Worm (Caenorhabditis elegans) whole organism, L3 larva: Measurements from ENCODE around the gene ZK84.4.

ENCODE experiments used
- R02D3.7 ChIP-seq: fragments of 150-350 bp; optimal IDR thresholded peaks from 2 replicates; lab custom pipeline; 2014; ENCODE audit warnings: missing biosample characterization, missing genetic modification characterization
- ZK546.5 ChIP-seq: sonication (generic microtip); optimal IDR thresholded peaks from 2 replicates; lab custom pipeline; 2017; ENCODE audit warnings: missing biosample characterization, missing genetic modification characterization
- aly-2 ChIP-seq: fragments of 150-350 bp; optimal IDR thresholded peaks from 2 replicates; lab custom pipeline; 2014; ENCODE audit warnings: missing biosample characterization, missing genetic modification characterization
- ceh-16 ChIP-seq: sonication (generic microtip); optimal IDR thresholded peaks from 2 replicates; lab custom pipeline; 2017; ENCODE audit warnings: missing biosample characterization, missing genetic modification characterization
- ceh-28 ChIP-seq: fragments of 150-350 bp; optimal IDR thresholded peaks from 2 replicates; lab custom pipeline; 2014; ENCODE audit warnings: missing biosample characterization, missing genetic modification reagents, missing genetic modification characterization
- ceh-9 ChIP-seq: sonication (generic microtip); optimal IDR thresholded peaks from 2 replicates; lab custom pipeline; 2018; ENCODE audit warnings: missing biosample characterization, missing genetic modification characterization
- egl-27 ChIP-seq: sonication (generic microtip); optimal IDR thresholded peaks from 4 replicates; lab custom pipeline; 2017; ENCODE audit warnings: missing biosample characterization, missing genetic modification reagents, missing genetic modification characterization
- elt-2 ChIP-seq: sonication (generic microtip); optimal IDR thresholded peaks from 2 replicates; lab custom pipeline; 2016; ENCODE audit warnings: missing genetic modification reagents, mild to moderate bottlenecking, missing genetic modification characterization, missing compliant biosample characterization
- elt-3 ChIP-seq, 3 experiments: fragments of 150-350 bp in 1 of 3; sonication (generic microtip) in 2 of 3; optimal IDR thresholded peaks; 2 replicates in 2 of 3; 4 replicates in 1 of 3; lab custom pipeline; 2014 to 2017; ENCODE audit warnings: missing biosample characterization in 3 of 3, missing genetic modification characterization in 3 of 3
- fkh-10 ChIP-seq: sonication (generic microtip); optimal IDR thresholded peaks from 2 replicates; lab custom pipeline; 2017; ENCODE audit warnings: missing biosample characterization, missing genetic modification reagents, missing genetic modification characterization
- fkh-2 ChIP-seq: fragments of 150-350 bp; optimal IDR thresholded peaks from 2 replicates; lab custom pipeline; 2014; ENCODE audit warnings: missing biosample characterization, missing genetic modification reagents, missing genetic modification characterization
- fos-1 ChIP-seq: fragments of 150-350 bp; optimal IDR thresholded peaks from 2 replicates; lab custom pipeline; 2014; ENCODE audit warnings: missing biosample characterization, missing genetic modification characterization
- jun-1 ChIP-seq: fragments of 150-350 bp; optimal IDR thresholded peaks from 2 replicates; lab custom pipeline; 2014; ENCODE audit warnings: missing biosample characterization, missing genetic modification reagents, missing genetic modification characterization
- lin-15B ChIP-seq: fragments of 150-350 bp; optimal IDR thresholded peaks from 2 replicates; lab custom pipeline; 2014; ENCODE audit warnings: missing biosample characterization, missing genetic modification characterization
- lin-39 ChIP-seq: fragments of 150-350 bp; optimal IDR thresholded peaks from 2 replicates; lab custom pipeline; 2018; ENCODE audit warnings: missing biosample characterization, missing genetic modification reagents, missing genetic modification characterization
- lsy-12 ChIP-seq: sonication (generic microtip); optimal IDR thresholded peaks from 2 replicates; lab custom pipeline; 2016; ENCODE audit warnings: mild to moderate bottlenecking, missing genetic modification characterization, missing compliant biosample characterization
- mml-1 ChIP-seq: fragments of 150-350 bp; sonication (generic microtip); optimal IDR thresholded peaks from 3 replicates; lab custom pipeline; 2014; ENCODE audit warnings: missing biosample characterization, missing genetic modification characterization
- nfya-1 ChIP-seq: sonication (generic microtip); optimal IDR thresholded peaks from 2 replicates; lab custom pipeline; 2017; ENCODE audit warnings: missing genetic modification characterization, mild to moderate bottlenecking, missing compliant biosample characterization, antibody characterized with exemption, moderate library complexity; ENCODE audit not compliant: insufficient read depth
- nhr-12 ChIP-seq: fragments of 150-350 bp; optimal IDR thresholded peaks from 2 replicates; lab custom pipeline; 2014; ENCODE audit warnings: missing biosample characterization, missing genetic modification characterization
- nhr-23 ChIP-seq: fragments of 150-350 bp; optimal IDR thresholded peaks from 2 replicates; lab custom pipeline; 2014; ENCODE audit warnings: missing biosample characterization, missing genetic modification reagents, missing genetic modification characterization
- nhr-237 ChIP-seq: fragments of 150-350 bp; optimal IDR thresholded peaks from 2 replicates; lab custom pipeline; 2014; ENCODE audit warnings: missing biosample characterization, missing genetic modification characterization
- nhr-28 ChIP-seq: fragments of 150-350 bp; optimal IDR thresholded peaks from 2 replicates; lab custom pipeline; 2014; ENCODE audit warnings: missing biosample characterization, missing genetic modification characterization
- nhr-43 ChIP-seq: sonication (generic microtip); optimal IDR thresholded peaks from 2 replicates; lab custom pipeline; 2016; ENCODE audit warnings: mild to moderate bottlenecking, missing genetic modification characterization, missing compliant biosample characterization; ENCODE audit not compliant: poor library complexity, severe bottlenecking
- pha-4 ChIP-seq: fragments of 150-350 bp; optimal IDR thresholded peaks from 2 replicates; lab custom pipeline; 2014; ENCODE audit warnings: missing biosample characterization, missing genetic modification reagents, missing genetic modification characterization
- pqm-1 ChIP-seq: fragments of 150-350 bp; optimal IDR thresholded peaks from 2 replicates; lab custom pipeline; 2017; ENCODE audit warnings: missing biosample characterization, missing genetic modification characterization, inconsistent platforms
- sea-2 ChIP-seq: fragments of 150-350 bp; sonication (generic microtip); optimal IDR thresholded peaks from 4 replicates; lab custom pipeline; 2014; ENCODE audit warnings: missing biosample characterization, missing genetic modification reagents, missing genetic modification characterization
- skn-1 ChIP-seq: fragments of 150-350 bp; optimal IDR thresholded peaks from 2 replicates; lab custom pipeline; 2014; ENCODE audit warnings: missing biosample characterization, missing genetic modification characterization
- unc-62 ChIP-seq: fragments of 150-350 bp; sonication (generic microtip); optimal IDR thresholded peaks from 4 replicates; lab custom pipeline; 2014; ENCODE audit warnings: missing biosample characterization, missing genetic modification reagents, missing genetic modification characterization
- zag-1 ChIP-seq: fragments of 150-350 bp; optimal IDR thresholded peaks from 2 replicates; lab custom pipeline; 2014; ENCODE audit warnings: missing biosample characterization, missing genetic modification characterization
- ztf-11 ChIP-seq: fragments of 150-350 bp; optimal IDR thresholded peaks from 2 replicates; lab custom pipeline; 2014; ENCODE audit warnings: missing biosample characterization, missing genetic modification characterization
- ztf-4 ChIP-seq: fragments of 150-350 bp; optimal IDR thresholded peaks from 2 replicates; lab custom pipeline; 2014; ENCODE audit warnings: missing biosample characterization, missing genetic modification characterization

Gene ZK84.4

ce11 chrII:6026646-6027045, 17.9 kb upstream of the ZK84.4 start:
- TF ChIP-seq elt-2 (tag; lab: Kevin White, UChicago): peak; percentile 100
- TF ChIP-seq pqm-1 (tag; lab: Kevin White, UChicago): peak; percentile 100
- TF ChIP-seq jun-1 (tag; lab: Kevin White, UChicago): peak; percentile 92
- TF ChIP-seq lin-15B: no peak
- TF ChIP-seq nhr-12: no peak
- peak; percentile 76 for TF ChIP-seq skn-1 (tag; lab: Kevin White, UChicago)
- TF ChIP-seq unc-62 (GFP tag; lab: Kevin White, UChicago): no peak
- TF ChIP-seq pha-4 (tag; lab: Kevin White, UChicago): peak; percentile 87
- peak; percentile 46 for TF ChIP-seq ceh-28
- no peak for TF ChIP-seq mml-1 (tag; lab: Kevin White, UChicago)
- no peak for TF ChIP-seq ztf-4 (tag; lab: Kevin White, UChicago)
- no peak for TF ChIP-seq ZK546.5 (tag; lab: Kevin White, UChicago)
- no peak for TF ChIP-seq ceh-9 (tag; lab: Kevin White, UChicago)
- peak; percentile 69 for TF ChIP-seq egl-27 (tag; lab: Kevin White, UChicago)
- no peak for TF ChIP-seq R02D3.7 (tag; lab: Kevin White, UChicago)
- no peak for TF ChIP-seq nhr-237 (tag; lab: Kevin White, UChicago)

ce11 chrII:6025647-6026046, 16.9 kb upstream of the ZK84.4 start:
- TF ChIP-seq pha-4 (tag; lab: Kevin White, UChicago): peak; percentile 49
- no peak for TF ChIP-seq jun-1 (tag; lab: Kevin White, UChicago)
- TF ChIP-seq R02D3.7 (tag; lab: Kevin White, UChicago): no peak
- peak; percentile 51 for TF ChIP-seq pqm-1 (tag; lab: Kevin White, UChicago)
- TF ChIP-seq lin-15B: no peak
- TF ChIP-seq zag-1: no peak
- peak; percentile 90 for TF ChIP-seq elt-2 (tag; lab: Kevin White, UChicago)
- TF ChIP-seq, all 47 proteins: peak for 3

- TF ChIP-seq nhr-28 (no peak), elt-2 (tag; lab: Kevin White, UChicago) (peak; percentile 29)
Measured at ce11 chrII:6024879-6025278, 16.1 kb upstream of the ZK84.4 start, which contains the start of gene R12C12.9. TSS of gene R12C12.9 (minus strand) at chrII:6024979.

ce11 chrII:6022596-6022995, 13.8 kb upstream of the ZK84.4 start:
- no peak for TF ChIP-seq nhr-43 (tag; lab: Kevin White, UChicago)
- TF ChIP-seq nfya-1: no peak
- no peak for TF ChIP-seq ztf-11 (tag; lab: Kevin White, UChicago)
- TF ChIP-seq mml-1 (tag; lab: Kevin White, UChicago): no peak
- TF ChIP-seq sea-2 (GFP tag; lab: Kevin White, UChicago): no peak
- TF ChIP-seq fos-1 (tag; lab: Kevin White, UChicago): no peak
- no peak for TF ChIP-seq nhr-23 (tag; lab: Kevin White, UChicago)

ce11 chrII:6020353-6020752, 11.6 kb upstream of the ZK84.4 start, which contains the start of gene ZK84.1:
TSS of gene ZK84.1 (plus strand) at chrII:6020653.
- no peak for TF ChIP-seq ztf-4 (tag; lab: Kevin White, UChicago)
- TF ChIP-seq fkh-2: no peak
- no peak for TF ChIP-seq ztf-11 (tag; lab: Kevin White, UChicago)
- no peak for TF ChIP-seq fkh-10 (GFP tag; lab: Kevin White, UChicago)
- TF ChIP-seq pha-4 (tag; lab: Kevin White, UChicago): no peak
- no peak for TF ChIP-seq pqm-1 (tag; lab: Kevin White, UChicago)
- no peak for TF ChIP-seq nhr-43 (tag; lab: Kevin White, UChicago)
- TF ChIP-seq aly-2 (tag; lab: Kevin White, UChicago): no peak
- TF ChIP-seq lsy-12 (tag; lab: Kevin White, UChicago): no peak
- no peak for TF ChIP-seq elt-3 (tag; optimal IDR thresholded peaks at IDR 0.05; lab: Kevin White, UChicago)
- TF ChIP-seq nfya-1: no peak
- no peak for TF ChIP-seq ceh-16
- no peak for TF ChIP-seq R02D3.7 (tag; lab: Kevin White, UChicago)
- TF ChIP-seq elt-2 (tag; lab: Kevin White, UChicago): no peak
- no peak for TF ChIP-seq lin-15B
- no peak for TF ChIP-seq ZK546.5 (tag; lab: Kevin White, UChicago)
- TF ChIP-seq lin-39 (tag; lab: Kevin White, UChicago): no peak
- no peak for TF ChIP-seq unc-62 (GFP tag; lab: Kevin White, UChicago)
